Fruit fly (Drosophila melanogaster) whole organism, prepupa: ENCODE results near the gene CG32066.
A peak's percentile ranks its signal among the peaks of the same experiment; 100 is the strongest.

Experiments used
- CG10631 ChIP-seq: fragments of 200-800 bp; sonication (Bioruptor generic); optimal IDR thresholded peaks from 2 replicates; lab custom pipeline; 2016; ENCODE audit warnings: missing biosample characterization, missing genetic modification characterization
- CG10669 ChIP-seq: fragments of 200-800 bp; sonication (Bioruptor generic); optimal IDR thresholded peaks from 3 replicates; lab custom pipeline; 2018; ENCODE audit warnings: missing biosample characterization, mild to moderate bottlenecking, missing genetic modification characterization, moderate library complexity
- CG11294 ChIP-seq: fragments of 200-800 bp; sonication (Bioruptor generic); IDR thresholded peaks from 2 replicates; pipeline ENCODE4 v1.3.6; 2022; ENCODE audit warnings: missing biosample characterization, missing genetic modification characterization
- CG11902 ChIP-seq: fragments of 200-800 bp; sonication (Bioruptor generic); optimal IDR thresholded peaks from 3 replicates; lab custom pipeline; 2016; ENCODE audit warnings: missing biosample characterization, missing genetic modification characterization
- CG15336 ChIP-seq: fragments of 200-800 bp; sonication (Bioruptor generic); IDR thresholded peaks from 2 replicates; pipeline ENCODE4 v1.3.6; 2022; ENCODE audit warnings: missing biosample characterization, missing genetic modification characterization
- CG1621 ChIP-seq: fragments of 200-800 bp; sonication (Bioruptor generic); optimal IDR thresholded peaks from 3 replicates; lab custom pipeline; 2018; ENCODE audit warnings: missing biosample characterization, mild to moderate bottlenecking, missing genetic modification characterization
- CG16779 ChIP-seq: fragments of 200-800 bp; sonication (Bioruptor generic); optimal IDR thresholded peaks from 3 replicates; lab custom pipeline; 2017; ENCODE audit warnings: missing biosample characterization, mild to moderate bottlenecking, missing genetic modification characterization
- CG31627 ChIP-seq: fragments of 200-800 bp; sonication (Bioruptor generic); optimal IDR thresholded peaks from 3 replicates; lab custom pipeline; 2016; ENCODE audit warnings: missing biosample characterization, missing genetic modification characterization
- CG32006 ChIP-seq: fragments of 200-800 bp; sonication (Bioruptor generic); optimal IDR thresholded peaks from 3 replicates; lab custom pipeline; 2017; ENCODE audit warnings: missing biosample characterization, mild to moderate bottlenecking, missing genetic modification characterization
- CG34406 ChIP-seq: fragments of 200-800 bp; sonication (Bioruptor generic); optimal IDR thresholded peaks from 3 replicates; lab custom pipeline; 2016; ENCODE audit warnings: missing biosample characterization, missing genetic modification characterization
- CG3919 ChIP-seq: fragments of 200-800 bp; sonication (Bioruptor generic); optimal IDR thresholded peaks from 3 replicates; lab custom pipeline; 2016; ENCODE audit warnings: missing biosample characterization, missing genetic modification characterization
- CG6163 ChIP-seq: fragments of 200-800 bp; sonication (Bioruptor generic); IDR thresholded peaks from 3 replicates; pipeline ENCODE4 v1.3.6; 2022; ENCODE audit warnings: missing biosample characterization, missing genetic modification characterization
- CG6276 ChIP-seq: fragments of 200-800 bp; sonication (Bioruptor generic); optimal IDR thresholded peaks from 2 replicates; lab custom pipeline; 2017; ENCODE audit warnings: missing biosample characterization, mild to moderate bottlenecking, missing genetic modification characterization
- CG6808 ChIP-seq: fragments of 200-800 bp; sonication (Bioruptor generic); optimal IDR thresholded peaks from 3 replicates; lab custom pipeline; 2017; ENCODE audit warnings: missing biosample characterization, missing genetic modification characterization, mild to moderate bottlenecking, moderate library complexity, missing genetic modification reagents
- CG6854 ChIP-seq: fragments of 200-800 bp; sonication (Bioruptor generic); optimal IDR thresholded peaks from 2 replicates; lab custom pipeline; 2017; ENCODE audit warnings: missing biosample characterization, mild to moderate bottlenecking, missing genetic modification characterization
- CG7368 ChIP-seq: fragments of 200-800 bp; sonication (Bioruptor generic); optimal IDR thresholded peaks from 3 replicates; lab custom pipeline; 2016; ENCODE audit warnings: missing biosample characterization, missing genetic modification characterization
- CG8119 ChIP-seq: fragments of 200-800 bp; sonication (Bioruptor generic); IDR thresholded peaks from 3 replicates; pipeline ENCODE4 v1.3.6; 2022; ENCODE audit warnings: missing biosample characterization, missing genetic modification characterization
- CG8319 ChIP-seq: fragments of 200-800 bp; sonication (Bioruptor generic); optimal IDR thresholded peaks from 3 replicates; lab custom pipeline; 2016; ENCODE audit warnings: missing biosample characterization, missing genetic modification characterization
- Eip75B ChIP-seq: fragments of 200-800 bp; sonication (Bioruptor generic); optimal IDR thresholded peaks from 3 replicates; lab custom pipeline; 2016; ENCODE audit warnings: missing biosample characterization, missing genetic modification characterization
- Eip78C ChIP-seq: fragments of 200-800 bp; sonication (Bioruptor generic); peaks from one replicate; lab custom pipeline; 2016; ENCODE audit warnings: missing biosample characterization, missing genetic modification characterization
- Eip93F ChIP-seq: fragments of 200-800 bp; sonication (Bioruptor generic); optimal IDR thresholded peaks from 2 replicates; lab custom pipeline; 2016; ENCODE audit warnings: missing biosample characterization, mild to moderate bottlenecking, missing genetic modification characterization
- Ets96B ChIP-seq: fragments of 200-800 bp; optimal IDR thresholded peaks from 2 replicates; lab custom pipeline; 2019; ENCODE audit warnings: missing biosample characterization, mild to moderate bottlenecking, missing genetic modification characterization, moderate library complexity
- Gug ChIP-seq: fragments of 200-800 bp; sonication (Bioruptor generic); IDR thresholded peaks from 2 replicates; pipeline ENCODE4 v1.3.6; 2022; ENCODE audit warnings: missing biosample characterization, missing genetic modification characterization
- Hr38 ChIP-seq: sonication (Bioruptor generic); optimal IDR thresholded peaks from 2 replicates; lab custom pipeline; 2016; ENCODE audit warnings: missing biosample characterization, missing genetic modification characterization
- Lpt ChIP-seq: fragments of 200-800 bp; sonication (Bioruptor generic); optimal IDR thresholded peaks from 3 replicates; lab custom pipeline; 2016; ENCODE audit warnings: missing biosample characterization, missing genetic modification characterization
- Met ChIP-seq: fragments of 200-800 bp; sonication (Bioruptor generic); optimal IDR thresholded peaks from 3 replicates; lab custom pipeline; 2016; ENCODE audit warnings: missing biosample characterization, missing genetic modification characterization
- OdsH ChIP-seq: fragments of 200-800 bp; sonication (Bioruptor generic); optimal IDR thresholded peaks from 3 replicates; lab custom pipeline; 2016; ENCODE audit warnings: missing biosample characterization, missing genetic modification characterization
- Smox ChIP-seq: fragments of 200-800 bp; sonication (Bioruptor generic); optimal IDR thresholded peaks from 3 replicates; lab custom pipeline; 2016; ENCODE audit warnings: missing biosample characterization, missing genetic modification characterization
- Sox102F ChIP-seq: fragments of 200-800 bp; sonication (Bioruptor generic); optimal IDR thresholded peaks from 2 replicates; lab custom pipeline; 2016; ENCODE audit warnings: missing biosample characterization, mild to moderate bottlenecking, missing genetic modification characterization
- Sox14 ChIP-seq: fragments of 200-800 bp; sonication (Bioruptor generic); optimal IDR thresholded peaks from 3 replicates; lab custom pipeline; 2016; ENCODE audit warnings: missing biosample characterization, missing genetic modification characterization
- achi ChIP-seq: fragments of 200-800 bp; sonication (Bioruptor generic); optimal IDR thresholded peaks from 3 replicates; lab custom pipeline; 2016; ENCODE audit warnings: missing biosample characterization, missing genetic modification characterization
- dac ChIP-seq: fragments of 200-800 bp; sonication (Bioruptor generic); optimal IDR thresholded peaks from 2 replicates; lab custom pipeline; 2017; ENCODE audit warnings: missing biosample characterization, mild to moderate bottlenecking, missing genetic modification characterization
- dsx ChIP-seq: fragments of 200-800 bp; optimal IDR thresholded peaks from 3 replicates; lab custom pipeline; 2019; ENCODE audit warnings: missing biosample characterization, mild to moderate bottlenecking, missing genetic modification characterization, moderate library complexity; ENCODE audit not compliant: poor library complexity, severe bottlenecking
- eg ChIP-seq: fragments of 200-800 bp; sonication (Bioruptor generic); IDR thresholded peaks from 3 replicates; pipeline ENCODE4 v1.3.6; 2022; ENCODE audit warnings: missing biosample characterization, missing genetic modification characterization
- esn ChIP-seq: fragments of 200-800 bp; sonication (Bioruptor generic); optimal IDR thresholded peaks from 2 replicates; lab custom pipeline; 2016; ENCODE audit warnings: missing biosample characterization, mild to moderate bottlenecking, missing genetic modification characterization, moderate library complexity
- fd59A ChIP-seq: fragments of 200-800 bp; sonication (Bioruptor generic); optimal IDR thresholded peaks from 2 replicates; lab custom pipeline; 2017; ENCODE audit warnings: missing biosample characterization, mild to moderate bottlenecking, missing genetic modification characterization, missing genetic modification reagents
- fd85E ChIP-seq: fragments of 200-800 bp; sonication (Bioruptor generic); optimal IDR thresholded peaks from 3 replicates; lab custom pipeline; 2016; ENCODE audit warnings: missing biosample characterization, missing genetic modification characterization
- fkh ChIP-seq: fragments of 200-800 bp; sonication (Bioruptor generic); optimal IDR thresholded peaks from 3 replicates; lab custom pipeline; 2017; ENCODE audit warnings: missing biosample characterization, mild to moderate bottlenecking, missing genetic modification characterization, moderate library complexity
- net ChIP-seq: fragments of 200-800 bp; sonication (Bioruptor generic); optimal IDR thresholded peaks from 3 replicates; lab custom pipeline; 2016; ENCODE audit warnings: missing biosample characterization, missing genetic modification characterization
- salr ChIP-seq, 2 experiments: fragments of 200-800 bp; sonication (Bioruptor generic); optimal IDR thresholded peaks; 3 replicates each; lab custom pipeline; 2016 to 2018; ENCODE audit warnings: missing biosample characterization in 2 of 2, missing genetic modification characterization in 2 of 2, mild to moderate bottlenecking in 1 of 2
- ss ChIP-seq, 2 experiments: fragments of 200-800 bp; sonication (Bioruptor generic); optimal IDR thresholded peaks; 2 replicates in 1 of 2; 3 replicates in 1 of 2; lab custom pipeline; 2017 to 2018; ENCODE audit warnings: mild to moderate bottlenecking in 2 of 2, missing biosample characterization in 2 of 2, missing genetic modification characterization in 2 of 2, moderate library complexity in 1 of 2
- svp ChIP-seq: fragments of 200-800 bp; sonication (Bioruptor generic); peaks from one replicate; lab custom pipeline; 2016; ENCODE audit warnings: missing biosample characterization, missing genetic modification characterization
- topi ChIP-seq: fragments of 200-800 bp; sonication (Bioruptor generic); optimal IDR thresholded peaks from 3 replicates; lab custom pipeline; 2016; ENCODE audit warnings: missing biosample characterization, missing genetic modification characterization
- vri ChIP-seq: fragments of 200-800 bp; sonication (Bioruptor generic); optimal IDR thresholded peaks from 3 replicates; lab custom pipeline; 2016; ENCODE audit warnings: missing biosample characterization, mild to moderate bottlenecking, missing genetic modification characterization

Gene CG32066

dm6 chr3L:10682725-10683367 is 22.0 kb upstream of the CG32066 start (continued):
- TF ChIP-seq Lpt (GFP tag; lab: Kevin White, UChicago) = peak; percentile 97
- TF ChIP-seq Smox = peak; percentile 96
- TF ChIP-seq svp (GFP tag; lab: Kevin White, UChicago) = peak; percentile 99
- TF ChIP-seq CG6163 (GFP tag; lab: Robert Waterston, UW) = peak; percentile 94
- peak; percentile 95 for TF ChIP-seq CG6854
- TF ChIP-seq CG11294 (GFP tag; lab: Robert Waterston, UW) = peak; percentile 93
- TF ChIP-seq OdsH (GFP tag; lab: Kevin White, UChicago) = peak; percentile 98
- peak; percentile 89 for TF ChIP-seq dsx
- peak; percentile 95 for TF ChIP-seq Ets96B
- TF ChIP-seq fd85E (GFP tag; lab: Kevin White, UChicago) = peak; percentile 89
- peak; percentile 96 for TF ChIP-seq Gug (GFP tag; lab: Robert Waterston, UW)
- TF ChIP-seq fd59A (GFP tag; lab: Kevin White, UChicago) = peak; percentile 93
- TF ChIP-seq achi (GFP tag; lab: Kevin White, UChicago) = peak; percentile 97
- peak; percentile 94 for TF ChIP-seq topi (GFP tag; lab: Kevin White, UChicago)
- TF ChIP-seq CG31627 (GFP tag; lab: Kevin White, UChicago) = peak; percentile 93
- peak; percentile 99 for TF ChIP-seq CG34406
- peak; percentile 70 to 99 for TF ChIP-seq salr (GFP tag; optimal IDR thresholded peaks at IDR 0.05; lab: Kevin White, UChicago)

dm6 chr3L:10681814-10682213 is 21.0 kb upstream of the CG32066 start:
- TF ChIP-seq CG8119 (GFP tag; lab: Robert Waterston, UW) (peak; percentile 39; the same call in 1 of the 3 replicates), CG34406 (peak; percentile 9), Sox14 (no peak), CG16779 (tag; lab: Kevin White, UChicago) (peak; percentile 0), vri (GFP tag; lab: Kevin White, UChicago) (peak; percentile 29), svp (GFP tag; lab: Kevin White, UChicago) (peak; percentile 69), CG6276 (no peak), CG6808 (GFP tag; lab: Kevin White, UChicago) (no peak), CG1621 (tag; lab: Kevin White, UChicago) (no peak), dsx (no peak), OdsH (GFP tag; lab: Kevin White, UChicago) (no peak), Eip93F (GFP tag; lab: Kevin White, UChicago) (no peak), CG11902 (no peak), Gug (GFP tag; lab: Robert Waterston, UW) (no peak), CG3919 (GFP tag; lab: Kevin White, UChicago) (peak; percentile 15), fkh (GFP tag; lab: Kevin White, UChicago) (peak; percentile 69), esn (GFP tag; lab: Kevin White, UChicago) (peak; percentile 18), ss (GFP tag; optimal IDR thresholded peaks at IDR 0.05; lab: Kevin White, UChicago) (no peak), Lpt (GFP tag; lab: Kevin White, UChicago) (peak; percentile 42), Eip78C (GFP tag; lab: Kevin White, UChicago) (peak; percentile 56), Hr38 (GFP tag; lab: Kevin White, UChicago) (no peak), CG15336 (GFP tag; lab: Robert Waterston, UW) (peak; percentile 41; the same call in 1 of the 2 replicates), topi (GFP tag; lab: Kevin White, UChicago) (no peak), Met (GFP tag; lab: Kevin White, UChicago) (no peak), CG6163 (GFP tag; lab: Robert Waterston, UW) (peak; percentile 63), eg (GFP tag; lab: Robert Waterston, UW) (peak; percentile 67; the same call in 2 of the 3 replicates), Sox102F (GFP tag; lab: Kevin White, UChicago) (peak; percentile 36)
- TF ChIP-seq, all 60 proteins: peak for 14

- no peak for TF ChIP-seq CG6854
- TF ChIP-seq CG10631 (GFP tag; lab: Kevin White, UChicago) = no peak
- no peak for TF ChIP-seq OdsH (GFP tag; lab: Kevin White, UChicago)
- TF ChIP-seq CG8319 (GFP tag; lab: Kevin White, UChicago) = no peak
- TF ChIP-seq Eip75B (GFP tag; lab: Kevin White, UChicago) = no peak
- peak; percentile 54 for TF ChIP-seq fkh (GFP tag; lab: Kevin White, UChicago)
- peak; percentile 43 for TF ChIP-seq CG16779 (tag; lab: Kevin White, UChicago)
- TF ChIP-seq svp (GFP tag; lab: Kevin White, UChicago) = peak; percentile 44
- no peak for TF ChIP-seq CG7368 (GFP tag; lab: Kevin White, UChicago)
- TF ChIP-seq dac (GFP tag; lab: Kevin White, UChicago) = no peak
- peak; percentile 54; the same call in 2 of the 3 replicates for TF ChIP-seq eg (GFP tag; lab: Robert Waterston, UW)
- no peak for TF ChIP-seq Sox102F (GFP tag; lab: Kevin White, UChicago)
- TF ChIP-seq net (GFP tag; lab: Kevin White, UChicago) = no peak
- TF ChIP-seq fd85E (GFP tag; lab: Kevin White, UChicago) = no peak
- peak; percentile 22 for TF ChIP-seq Lpt (GFP tag; lab: Kevin White, UChicago)
- no peak for TF ChIP-seq CG10669 (GFP tag; lab: Kevin White, UChicago)
- TF ChIP-seq CG32006 (GFP tag; lab: Kevin White, UChicago) = no peak
- TF ChIP-seq dsx = peak; percentile 6
- peak; percentile 27 for TF ChIP-seq vri (GFP tag; lab: Kevin White, UChicago)
- TF ChIP-seq ss (GFP tag; optimal IDR thresholded peaks at IDR 0.05; lab: Kevin White, UChicago) = peak; percentile 8 to 39
- TF ChIP-seq Met (GFP tag; lab: Kevin White, UChicago) = no peak
These were observed 20.0 kb upstream of the CG32066 start for dm6 chr3L:10680728-10681306.
